Fruit fly (Drosophila melanogaster) whole organism: ENCODE measurements around the gene CG14154.

ENCODE experiments used
- CG8478 ChIP-seq: fragments of >200 bp; optimal IDR thresholded peaks from 2 replicates; lab custom pipeline; 2018; ENCODE audit warnings: inconsistent platforms
- pan ChIP-seq: fragments of >200 bp; optimal IDR thresholded peaks from 2 replicates; lab custom pipeline; 2017
- psq ChIP-seq: fragments of >200 bp; optimal IDR thresholded peaks from 2 replicates; lab custom pipeline; 2017
- usp ChIP-seq: fragments of >200 bp; optimal IDR thresholded peaks from 2 replicates; lab custom pipeline; 2017; ENCODE audit warnings: missing biosample characterization, missing genetic modification characterization, mixed read lengths

DNA sequence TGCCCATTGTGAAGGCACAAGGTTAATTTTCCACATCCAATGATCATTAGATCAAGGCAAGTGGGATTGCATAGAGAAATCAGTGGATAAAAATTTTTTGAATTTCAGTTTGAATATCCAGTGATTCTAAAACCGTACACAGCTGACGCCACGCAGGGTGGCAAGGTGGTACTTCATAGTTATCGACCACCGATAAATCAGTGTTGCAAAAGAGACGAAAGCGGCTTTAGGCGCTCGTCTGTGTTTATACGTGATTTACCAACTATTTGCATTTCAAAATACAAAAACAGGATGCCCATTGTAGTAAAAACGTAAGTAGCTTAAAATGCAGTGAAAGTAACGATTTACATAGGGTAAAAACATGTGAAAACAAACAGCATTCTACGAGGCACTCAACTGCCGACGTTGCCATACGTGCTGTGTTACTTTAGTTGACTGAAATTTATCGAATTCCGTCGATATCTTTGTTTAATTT, 10.8 kb upstream of the CG14154 start, which contains the start of the genes CG42535, CG34001 and hay:
- no peak for TF ChIP-seq pan (lab: Kevin White, UChicago)
- TF ChIP-seq CG8478, result no peak
- no peak for TF ChIP-seq psq (lab: Kevin White, UChicago)
- no peak for TF ChIP-seq usp
